Fruit fly (Drosophila melanogaster) whole organism, embryonic: Measurements from ENCODE around the gene Lip2.

Source experiments
- BEAF-32 ChIP-seq: fragments of 200-800 bp; sonication (Bioruptor generic); optimal IDR thresholded peaks from 3 replicates; lab custom pipeline; 2017; ENCODE audit warnings: missing biosample characterization, missing genetic modification characterization, mild to moderate bottlenecking, moderate library complexity, missing genetic modification reagents
- Bgb ChIP-seq: fragments of 200-800 bp; sonication (Bioruptor generic); IDR thresholded peaks from 2 replicates; pipeline ENCODE4 v1.3.6; 2022; ENCODE audit warnings: missing biosample characterization, missing genetic modification characterization; ENCODE audit not compliant: partially characterized antibody
- Blimp-1 ChIP-seq: fragments of 200-800 bp; sonication (Bioruptor generic); optimal IDR thresholded peaks from 3 replicates; lab custom pipeline; 2018; ENCODE audit warnings: missing biosample characterization, missing genetic modification characterization, mild to moderate bottlenecking, moderate library complexity, missing genetic modification reagents
- CG10979 ChIP-seq: fragments of 200-800 bp; sonication (Bioruptor generic); optimal IDR thresholded peaks from 2 replicates; lab custom pipeline; 2018; ENCODE audit warnings: missing biosample characterization, mild to moderate bottlenecking, missing genetic modification characterization, moderate library complexity
- CG12299 ChIP-seq: fragments of 200-800 bp; sonication (Bioruptor generic); optimal IDR thresholded peaks from 2 replicates; lab custom pipeline; 2018; ENCODE audit warnings: missing biosample characterization, mild to moderate bottlenecking, missing genetic modification characterization
- CG12391 ChIP-seq: fragments of 200-800 bp; sonication (Bioruptor generic); optimal IDR thresholded peaks from 3 replicates; lab custom pipeline; 2018; ENCODE audit warnings: missing biosample characterization, mild to moderate bottlenecking, missing genetic modification characterization, moderate library complexity
- CG14441 ChIP-seq: fragments of 200-800 bp; sonication (Bioruptor generic); IDR thresholded peaks from 2 replicates; pipeline ENCODE4 v1.3.6; 2022; ENCODE audit warnings: missing biosample characterization, missing genetic modification characterization
- CG14710 ChIP-seq: fragments of 200-800 bp; sonication (Bioruptor generic); optimal IDR thresholded peaks from 3 replicates; lab custom pipeline; 2019; ENCODE audit warnings: missing biosample characterization, mild to moderate bottlenecking, missing genetic modification characterization, moderate library complexity
- CG1603 ChIP-seq: fragments of 200-800 bp; sonication (Bioruptor generic); optimal IDR thresholded peaks from 2 replicates; lab custom pipeline; 2019; ENCODE audit warnings: missing biosample characterization, mild to moderate bottlenecking, missing genetic modification characterization, moderate library complexity
- CG1647 ChIP-seq: fragments of 200-800 bp; sonication (Bioruptor generic); optimal IDR thresholded peaks from 3 replicates; lab custom pipeline; 2016; ENCODE audit warnings: missing biosample characterization, missing genetic modification characterization
- CG17186 ChIP-seq: fragments of 200-800 bp; sonication (Bioruptor generic); optimal IDR thresholded peaks from 3 replicates; lab custom pipeline; 2017; ENCODE audit warnings: missing biosample characterization, missing genetic modification reagents, missing genetic modification characterization
- CG1792 ChIP-seq: fragments of 200-800 bp; sonication (Bioruptor generic); optimal IDR thresholded peaks from 2 replicates; lab custom pipeline; 2016; ENCODE audit warnings: missing biosample characterization, missing genetic modification characterization
- CG2129 ChIP-seq: fragments of 200-800 bp; sonication (Bioruptor generic); IDR thresholded peaks from 2 replicates; pipeline ENCODE4 v1.3.6; 2022; ENCODE audit warnings: missing biosample characterization, missing genetic modification characterization; ENCODE audit not compliant: partially characterized antibody
- CG2199 ChIP-seq: fragments of 200-800 bp; sonication (Bioruptor generic); IDR thresholded peaks from 3 replicates; pipeline ENCODE4 v1.3.6; 2022; ENCODE audit warnings: missing biosample characterization, missing genetic modification characterization
- CG30403 ChIP-seq: fragments of 200-800 bp; sonication (Bioruptor generic); optimal IDR thresholded peaks from 3 replicates; lab custom pipeline; 2016; ENCODE audit warnings: missing biosample characterization, missing genetic modification characterization
- CG33213 ChIP-seq: fragments of 200-800 bp; sonication (Bioruptor generic); optimal IDR thresholded peaks from 3 replicates; lab custom pipeline; 2016; ENCODE audit warnings: missing biosample characterization, missing genetic modification characterization
- CG34422 ChIP-seq: fragments of 200-800 bp; sonication (Bioruptor generic); IDR thresholded peaks from 3 replicates; pipeline ENCODE4 v1.3.6; 2022; ENCODE audit warnings: missing biosample characterization, missing genetic modification characterization
- CG3838 ChIP-seq: fragments of 200-800 bp; sonication (Bioruptor generic); optimal IDR thresholded peaks from 3 replicates; lab custom pipeline; 2016; ENCODE audit warnings: missing biosample characterization, missing genetic modification characterization
- CG4617 ChIP-seq: fragments of 200-800 bp; sonication (Bioruptor generic); optimal IDR thresholded peaks from 3 replicates; lab custom pipeline; 2016; ENCODE audit warnings: missing biosample characterization, missing genetic modification characterization, borderline replicate concordance
- CG9215 ChIP-seq: fragments of 200-800 bp; sonication (Bioruptor generic); IDR thresholded peaks from 2 replicates; pipeline ENCODE4 v1.3.6; 2022; ENCODE audit warnings: missing biosample characterization, missing genetic modification characterization
- CG9609 ChIP-seq: fragments of 200-800 bp; sonication (Bioruptor generic); optimal IDR thresholded peaks from 3 replicates; lab custom pipeline; 2016; ENCODE audit warnings: missing biosample characterization, missing genetic modification characterization
- Dll ChIP-seq: fragments of 200-800 bp; sonication (Bioruptor generic); IDR thresholded peaks from 4 replicates; pipeline ENCODE4 v1.3.6; 2022; ENCODE audit warnings: missing biosample characterization, missing genetic modification characterization; ENCODE audit not compliant: partially characterized antibody
- E2f2 ChIP-seq: fragments of 200-800 bp; sonication (Bioruptor generic); IDR thresholded peaks from 2 replicates; pipeline ENCODE4 v1.3.6; 2022; ENCODE audit warnings: missing biosample characterization, missing genetic modification characterization
- HLH54F ChIP-seq: fragments of 200-800 bp; sonication (Bioruptor generic); optimal IDR thresholded peaks from 3 replicates; lab custom pipeline; 2016; ENCODE audit warnings: missing biosample characterization, missing genetic modification characterization
- Kr ChIP-seq: fragments of 200-800 bp; sonication (Bioruptor generic); optimal IDR thresholded peaks from 2 replicates; lab custom pipeline; 2017; ENCODE audit warnings: missing biosample characterization, mild to moderate bottlenecking, missing genetic modification characterization
- Pdp1 ChIP-seq, 2 experiments: fragments of 200-800 bp; sonication (Bioruptor generic); optimal IDR thresholded peaks; 3 replicates each; lab custom pipeline; 2016; ENCODE audit warnings: missing biosample characterization in 2 of 2, missing genetic modification characterization in 2 of 2, mild to moderate bottlenecking in 1 of 2, moderate library complexity in 1 of 2
- Ptx1 ChIP-seq: fragments of 200-800 bp; sonication (Bioruptor generic); IDR thresholded peaks from 2 replicates; pipeline ENCODE4 v1.3.6; 2022; ENCODE audit warnings: missing biosample characterization, missing genetic modification characterization
- Side ChIP-seq: fragments of 200-800 bp; sonication (Bioruptor generic); optimal IDR thresholded peaks from 2 replicates; lab custom pipeline; 2016; ENCODE audit warnings: missing biosample characterization, missing genetic modification characterization
- Ssrp ChIP-seq: fragments of 200-800 bp; sonication (Bioruptor generic); optimal IDR thresholded peaks from 2 replicates; lab custom pipeline; 2018; ENCODE audit warnings: missing biosample characterization, mild to moderate bottlenecking, missing genetic modification characterization, moderate library complexity
- Xbp1 ChIP-seq: fragments of 200-800 bp; sonication (Bioruptor generic); optimal IDR thresholded peaks from 3 replicates; lab custom pipeline; 2016; ENCODE audit warnings: missing biosample characterization, mild to moderate bottlenecking, missing genetic modification characterization
- ato ChIP-seq: fragments of 200-800 bp; sonication (Bioruptor generic); IDR thresholded peaks from 2 replicates; pipeline ENCODE4 v1.3.6; 2022; ENCODE audit warnings: missing biosample characterization, missing genetic modification characterization; ENCODE audit not compliant: partially characterized antibody
- az2 ChIP-seq: fragments of 200-800 bp; sonication (Bioruptor generic); optimal IDR thresholded peaks from 3 replicates; lab custom pipeline; 2016; ENCODE audit warnings: missing biosample characterization, missing genetic modification characterization
- chinmo ChIP-seq: fragments of 200-800 bp; sonication (Bioruptor generic); IDR thresholded peaks from 4 replicates; pipeline ENCODE4 v1.3.6; 2022; ENCODE audit warnings: missing biosample characterization, missing genetic modification characterization; ENCODE audit not compliant: partially characterized antibody
- dm ChIP-seq: fragments of 200-800 bp; sonication (Bioruptor generic); optimal IDR thresholded peaks from 3 replicates; lab custom pipeline; 2016; ENCODE audit warnings: missing biosample characterization, missing genetic modification characterization
- dpn ChIP-seq, 2 experiments: fragments of 200-800 bp; sonication (Bioruptor generic); optimal IDR thresholded peaks; 3 replicates each; lab custom pipeline; 2016; ENCODE audit warnings: missing biosample characterization in 2 of 2, missing genetic modification characterization in 2 of 2
- gce ChIP-seq: fragments of 200-800 bp; sonication (Bioruptor generic); IDR thresholded peaks from 3 replicates; pipeline ENCODE4 v1.3.6; 2022; ENCODE audit warnings: missing biosample characterization, missing genetic modification characterization
- her ChIP-seq: fragments of 200-800 bp; sonication (Bioruptor generic); optimal IDR thresholded peaks from 2 replicates; lab custom pipeline; 2016; ENCODE audit warnings: missing biosample characterization, missing genetic modification characterization
- inv ChIP-seq: fragments of 200-800 bp; sonication (Bioruptor generic); IDR thresholded peaks from 2 replicates; pipeline ENCODE4 v1.3.6; 2022; ENCODE audit warnings: missing biosample characterization, missing genetic modification characterization; ENCODE audit not compliant: partially characterized antibody
- jumu ChIP-seq: fragments of 200-800 bp; sonication (Bioruptor generic); optimal IDR thresholded peaks from 3 replicates; lab custom pipeline; 2016; ENCODE audit warnings: missing biosample characterization, missing genetic modification characterization
- knrl ChIP-seq: fragments of 200-800 bp; sonication (Bioruptor generic); IDR thresholded peaks from 3 replicates; pipeline ENCODE4 v1.3.6; 2022; ENCODE audit warnings: missing biosample characterization, missing genetic modification characterization; ENCODE audit not compliant: partially characterized antibody
- lab ChIP-seq: fragments of 200-800 bp; sonication (Bioruptor generic); optimal IDR thresholded peaks from 3 replicates; lab custom pipeline; 2017; ENCODE audit warnings: missing biosample characterization, missing genetic modification characterization, mild to moderate bottlenecking, moderate library complexity, missing genetic modification reagents
- lola ChIP-seq, 3 experiments: fragments of >200 bp in 2 of 3; fragments of 200-800 bp in 1 of 3; sonication (Bioruptor generic) in 1 of 3; optimal IDR thresholded peaks; 2 replicates each; lab custom pipeline; 2017 to 2019; ENCODE audit warnings: missing biosample characterization in 3 of 3, missing genetic modification characterization in 3 of 3, mild to moderate bottlenecking in 1 of 3, moderate library complexity in 1 of 3
- mld ChIP-seq: fragments of 200-800 bp; sonication (Bioruptor generic); IDR thresholded peaks from 3 replicates; pipeline ENCODE4 v1.3.6; 2022; ENCODE audit warnings: missing biosample characterization, missing genetic modification characterization; ENCODE audit not compliant: partially characterized antibody
- nmo ChIP-seq: fragments of 200-800 bp; sonication (Bioruptor generic); optimal IDR thresholded peaks from 2 replicates; lab custom pipeline; 2018; ENCODE audit warnings: missing biosample characterization, mild to moderate bottlenecking, missing genetic modification characterization, moderate library complexity
- pzg ChIP-seq: fragments of 200-800 bp; sonication (Bioruptor generic); optimal IDR thresholded peaks from 3 replicates; lab custom pipeline; 2018; ENCODE audit warnings: missing biosample characterization, mild to moderate bottlenecking, missing genetic modification characterization, moderate library complexity
- tna ChIP-seq: fragments of 200-800 bp; sonication (Bioruptor generic); IDR thresholded peaks from 2 replicates; pipeline ENCODE4 v1.3.6; 2022; ENCODE audit warnings: missing biosample characterization, missing genetic modification characterization; ENCODE audit not compliant: partially characterized antibody
- trem ChIP-seq: fragments of 200-800 bp; optimal IDR thresholded peaks from 3 replicates; lab custom pipeline; 2019; ENCODE audit warnings: missing biosample characterization, mild to moderate bottlenecking, missing genetic modification characterization, moderate library complexity
- zfh2 ChIP-seq: fragments of 200-800 bp; sonication (Bioruptor generic); optimal IDR thresholded peaks from 2 replicates; lab custom pipeline; 2016; ENCODE audit warnings: missing biosample characterization, missing genetic modification characterization

Gene Lip2

dm6 chr2L:10732343-10732808, 23.1 kb upstream of the Lip2 start, which contains the start of the genes EMC3 and Dpy-30L1 (continued):
- TF ChIP-seq chinmo (GFP tag; lab: Robert Waterston, UW) (peak; percentile 76; the same call in 1 of the 4 replicates), ato (GFP tag; lab: Robert Waterston, UW) (peak; percentile 56; the same call in 1 of the 2 replicates), az2 (GFP tag; lab: Kevin White, UChicago) (peak; percentile 49), jumu (GFP tag; lab: Kevin White, UChicago) (peak; percentile 27), CG4617 (GFP tag; lab: Kevin White, UChicago) (peak; percentile 64), knrl (GFP tag; lab: Robert Waterston, UW) (peak; percentile 86), Ptx1 (GFP tag; lab: Robert Waterston, UW) (peak; percentile 63), Ssrp (tag; lab: Kevin White, UChicago) (peak; percentile 44), lab (GFP tag; lab: Kevin White, UChicago) (no peak), BEAF-32 (peak; percentile 91), Bgb (GFP tag; lab: Robert Waterston, UW) (peak; percentile 75), Blimp-1 (GFP tag; lab: Kevin White, UChicago) (peak; percentile 59), Side (GFP tag; lab: Kevin White, UChicago) (peak; percentile 3), CG14710 (tag; lab: Kevin White, UChicago) (peak; percentile 85), CG9609 (GFP tag; lab: Kevin White, UChicago) (peak; percentile 17), CG12299 (tag; lab: Kevin White, UChicago) (peak; percentile 15), CG9215 (GFP tag; lab: Robert Waterston, UW) (peak; percentile 49; the same call in 1 of the 2 replicates), CG1647 (GFP tag; lab: Kevin White, UChicago) (peak; percentile 24), inv (GFP tag; lab: Robert Waterston, UW) (peak; percentile 73), CG2199 (GFP tag; lab: Robert Waterston, UW) (no peak), CG3838 (GFP tag; lab: Kevin White, UChicago) (no peak), Kr (GFP tag; lab: Kevin White, UChicago) (no peak), nmo (GFP tag; lab: Kevin White, UChicago) (peak; percentile 74), trem (tag; lab: Kevin White, UChicago) (peak; percentile 72), her (GFP tag; lab: Kevin White, UChicago) (no peak), CG1603 (peak; percentile 80), CG34422 (GFP tag; lab: Robert Waterston, UW) (peak; percentile 66; the same call in 2 of the 3 replicates), CG10979 (tag; lab: Kevin White, UChicago) (peak; percentile 52), pzg (GFP tag; lab: Kevin White, UChicago) (peak; percentile 72), CG12391 (tag; lab: Kevin White, UChicago) (peak; percentile 78), Pdp1 (GFP tag; optimal IDR thresholded peaks at IDR 0.05; lab: Kevin White, UChicago) (peak; percentile 24 to 53), CG14441 (GFP tag; lab: Robert Waterston, UW) (peak; percentile 53; the same call in 1 of the 2 replicates), CG33213 (GFP tag; lab: Kevin White, UChicago) (peak; percentile 54), dm (GFP tag; lab: Kevin White, UChicago) (peak; percentile 8), lola (GFP tag; optimal IDR thresholded peaks at IDR 0.05; lab: Kevin White, UChicago) (peak in 1 of 3 experiments; percentile 50), gce (GFP tag; lab: Robert Waterston, UW) (no peak), CG30403 (peak; percentile 79), mld (GFP tag; lab: Robert Waterston, UW) (0 out of 3 replicates have a peak, but pooled peaks have one; percentile 29), CG1792 (GFP tag; lab: Kevin White, UChicago) (peak; percentile 28), CG17186 (GFP tag; lab: Kevin White, UChicago) (peak; percentile 77), CG2129 (peak; percentile 82), Xbp1 (peak; percentile 67), zfh2 (GFP tag; lab: Kevin White, UChicago) (peak; percentile 33), Dll (GFP tag; lab: Robert Waterston, UW) (peak; percentile 94), dpn (GFP tag; optimal IDR thresholded peaks at IDR 0.05; lab: Kevin White, UChicago) (peak; percentile 50 to 63), E2f2 (peak; percentile 54; the same call in 1 of the 2 replicates), HLH54F (GFP tag; lab: Kevin White, UChicago) (peak; percentile 32), tna (GFP tag; lab: Robert Waterston, UW) (peak; percentile 70)
